Worm (Caenorhabditis elegans) whole organism, L4/young adult: ENCODE measurements around the gene cwp-4.

Experiments
- dao-5 ChIP-seq: sonication (generic microtip); optimal IDR thresholded peaks from 2 replicates; lab custom pipeline; 2016; ENCODE audit warnings: missing genotype, missing genetic modification characterization, moderate library complexity, missing compliant biosample characterization
- him-1 ChIP-seq: sonication (generic microtip); optimal IDR thresholded peaks from 2 replicates; lab custom pipeline; 2016; ENCODE audit warnings: missing genotype, missing genetic modification reagents, missing genetic modification characterization, missing compliant biosample characterization

DNA sequence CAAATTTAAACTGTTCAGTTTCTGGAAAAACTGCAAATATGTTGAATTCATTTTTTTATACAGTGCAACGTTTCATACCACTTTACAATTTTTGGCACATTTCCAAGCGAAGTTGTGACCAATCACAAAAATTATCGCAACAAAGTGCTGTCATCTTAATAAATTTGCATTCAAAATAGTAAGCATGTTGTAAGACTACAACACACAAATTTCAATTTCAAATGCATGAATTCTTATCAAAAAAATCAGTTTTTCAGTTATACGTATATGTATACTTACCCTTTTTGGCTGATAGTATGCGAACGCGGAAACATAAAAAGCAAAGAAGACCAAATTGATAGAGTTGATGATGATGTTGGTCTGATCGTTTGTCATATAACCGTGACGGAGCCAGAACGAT lies 23.2 kb upstream of the cwp-4 start:
- no peak for TF ChIP-seq him-1 (tag; lab: Kevin White, UChicago)
- TF ChIP-seq dao-5 (tag; lab: Kevin White, UChicago) = no peak
